Fruit fly (Drosophila melanogaster) whole organism, embryonic: ENCODE data around the gene nmo.

ENCODE experiments used
- ATbp ChIP-seq: fragments of 200-800 bp; sonication (Bioruptor generic); optimal IDR thresholded peaks from 2 replicates; lab custom pipeline; 2017; ENCODE audit warnings: missing biosample characterization, mild to moderate bottlenecking, missing genetic modification characterization, missing genetic modification reagents
- Abd-B ChIP-seq: fragments of 200-800 bp; sonication (Bioruptor generic); optimal IDR thresholded peaks from 2 replicates; lab custom pipeline; 2018; ENCODE audit warnings: missing biosample characterization, mild to moderate bottlenecking, missing genetic modification characterization, moderate library complexity
- Blimp-1 ChIP-seq: fragments of 200-800 bp; sonication (Bioruptor generic); optimal IDR thresholded peaks from 3 replicates; lab custom pipeline; 2018; ENCODE audit warnings: missing biosample characterization, missing genetic modification characterization, mild to moderate bottlenecking, moderate library complexity, missing genetic modification reagents
- CG11560 ChIP-seq: fragments of 200-800 bp; sonication (Bioruptor generic); IDR thresholded peaks from 3 replicates; pipeline ENCODE4 v1.3.6; 2022; ENCODE audit warnings: missing biosample characterization, missing genetic modification characterization
- CG11723 ChIP-seq: fragments of 200-800 bp; sonication (Bioruptor generic); optimal IDR thresholded peaks from 2 replicates; lab custom pipeline; 2017; ENCODE audit warnings: missing biosample characterization, mild to moderate bottlenecking, missing genetic modification characterization
- CG15601 ChIP-seq: fragments of 200-800 bp; sonication (Bioruptor generic); optimal IDR thresholded peaks from 3 replicates; lab custom pipeline; 2019; ENCODE audit warnings: missing biosample characterization, mild to moderate bottlenecking, missing genetic modification characterization, moderate library complexity
- CG17361 ChIP-seq: fragments of 200-800 bp; sonication (Bioruptor generic); IDR thresholded peaks from 3 replicates; pipeline ENCODE4 v1.3.6; 2022; ENCODE audit warnings: missing biosample characterization, missing genetic modification characterization
- CG1792 ChIP-seq: fragments of 200-800 bp; sonication (Bioruptor generic); optimal IDR thresholded peaks from 2 replicates; lab custom pipeline; 2016; ENCODE audit warnings: missing biosample characterization, missing genetic modification characterization
- CG18619 ChIP-seq: fragments of 200-800 bp; sonication (Bioruptor generic); optimal IDR thresholded peaks from 3 replicates; lab custom pipeline; 2017; ENCODE audit warnings: missing biosample characterization, mild to moderate bottlenecking, missing genetic modification characterization
- CG2199 ChIP-seq: fragments of 200-800 bp; sonication (Bioruptor generic); IDR thresholded peaks from 3 replicates; pipeline ENCODE4 v1.3.6; 2022; ENCODE audit warnings: missing biosample characterization, missing genetic modification characterization
- CG2875 ChIP-seq: fragments of 200-800 bp; sonication (Bioruptor generic); optimal IDR thresholded peaks from 2 replicates; lab custom pipeline; 2017; ENCODE audit warnings: missing biosample characterization, mild to moderate bottlenecking, missing genetic modification characterization, missing genetic modification reagents
- CG31224 ChIP-seq: fragments of 200-800 bp; sonication (Bioruptor generic); IDR thresholded peaks from 2 replicates; pipeline ENCODE4 v1.3.6; 2022; ENCODE audit warnings: missing biosample characterization, missing genetic modification characterization
- CG31365 ChIP-seq: fragments of 200-800 bp; sonication (Bioruptor generic); optimal IDR thresholded peaks from 2 replicates; lab custom pipeline; 2018; ENCODE audit warnings: missing biosample characterization, mild to moderate bottlenecking, missing genetic modification characterization
- CG33557 ChIP-seq: fragments of 200-800 bp; sonication (Bioruptor generic); optimal IDR thresholded peaks from 2 replicates; lab custom pipeline; 2019; ENCODE audit warnings: missing biosample characterization, mild to moderate bottlenecking, missing genetic modification characterization, moderate library complexity
- CG42726 ChIP-seq: fragments of 200-800 bp; sonication (Bioruptor generic); IDR thresholded peaks from 2 replicates; pipeline ENCODE4 v1.3.6; 2022; ENCODE audit warnings: missing biosample characterization, missing genetic modification characterization; ENCODE audit not compliant: partially characterized antibody
- CG4730 ChIP-seq: fragments of 200-800 bp; sonication (Bioruptor generic); IDR thresholded peaks from 2 replicates; pipeline ENCODE4 v1.3.6; 2022; ENCODE audit warnings: missing biosample characterization, missing genetic modification characterization
- CG7786 ChIP-seq: fragments of 200-800 bp; sonication (Bioruptor generic); optimal IDR thresholded peaks from 2 replicates; lab custom pipeline; 2016; ENCODE audit warnings: missing biosample characterization, missing genetic modification characterization
- CG8765 ChIP-seq: fragments of 200-800 bp; sonication (Bioruptor generic); IDR thresholded peaks from 2 replicates; pipeline ENCODE4 v1.3.6; 2022; ENCODE audit warnings: missing biosample characterization, missing genetic modification characterization
- CG9609 ChIP-seq: fragments of 200-800 bp; sonication (Bioruptor generic); optimal IDR thresholded peaks from 3 replicates; lab custom pipeline; 2016; ENCODE audit warnings: missing biosample characterization, missing genetic modification characterization
- Dbx ChIP-seq: fragments of 200-800 bp; sonication (Bioruptor generic); IDR thresholded peaks from 3 replicates; pipeline ENCODE4 v1.3.6; 2022; ENCODE audit warnings: missing biosample characterization, missing genetic modification characterization
- Doc2 ChIP-seq: fragments of 200-800 bp; sonication (Bioruptor generic); IDR thresholded peaks from 2 replicates; pipeline ENCODE4 v1.3.6; 2022; ENCODE audit warnings: missing biosample characterization, missing genetic modification characterization
- Eip74EF ChIP-seq, 2 experiments: fragments of 200-800 bp in 1 of 2; fragments of >200 bp in 1 of 2; sonication (Bioruptor generic) in 1 of 2; optimal IDR thresholded peaks; 2 replicates each; lab custom pipeline; 2017 to 2019; ENCODE audit warnings: missing biosample characterization in 2 of 2, missing genetic modification characterization in 2 of 2, mild to moderate bottlenecking in 1 of 2, moderate library complexity in 1 of 2
- Fer1 ChIP-seq: fragments of 200-800 bp; sonication (Bioruptor generic); optimal IDR thresholded peaks from 2 replicates; lab custom pipeline; 2017; ENCODE audit warnings: missing biosample characterization, mild to moderate bottlenecking, missing genetic modification characterization
- Hmr ChIP-seq: fragments of 200-800 bp; sonication (Bioruptor generic); optimal IDR thresholded peaks from 3 replicates; lab custom pipeline; 2017; ENCODE audit warnings: mild to moderate bottlenecking, missing biosample characterization, missing genetic modification reagents, missing genetic modification characterization
- Oaz ChIP-seq: fragments of 200-800 bp; sonication (Bioruptor generic); IDR thresholded peaks from 2 replicates; pipeline ENCODE4 v1.3.6; 2022; ENCODE audit warnings: missing biosample characterization, missing genetic modification characterization
- Oli ChIP-seq: fragments of 200-800 bp; sonication (Bioruptor generic); optimal IDR thresholded peaks from 2 replicates; lab custom pipeline; 2018; ENCODE audit warnings: missing biosample characterization, mild to moderate bottlenecking, missing genetic modification characterization, moderate library complexity
- Optix ChIP-seq: fragments of 200-800 bp; sonication (Bioruptor generic); IDR thresholded peaks from 3 replicates; pipeline ENCODE4 v1.3.6; 2022; ENCODE audit warnings: missing biosample characterization, missing genetic modification characterization
- Pdp1 ChIP-seq, 2 experiments: fragments of 200-800 bp; sonication (Bioruptor generic); optimal IDR thresholded peaks; 3 replicates each; lab custom pipeline; 2016; ENCODE audit warnings: missing biosample characterization in 2 of 2, missing genetic modification characterization in 2 of 2, mild to moderate bottlenecking in 1 of 2, moderate library complexity in 1 of 2
- Ptx1 ChIP-seq: fragments of 200-800 bp; sonication (Bioruptor generic); IDR thresholded peaks from 2 replicates; pipeline ENCODE4 v1.3.6; 2022; ENCODE audit warnings: missing biosample characterization, missing genetic modification characterization
- Sox100B ChIP-seq: fragments of 200-800 bp; sonication (Bioruptor generic); optimal IDR thresholded peaks from 3 replicates; lab custom pipeline; 2018; ENCODE audit warnings: missing biosample characterization, mild to moderate bottlenecking, missing genetic modification characterization
- Sry-δ ChIP-seq: fragments of 200-800 bp; sonication (Bioruptor generic); optimal IDR thresholded peaks from 2 replicates; lab custom pipeline; 2016; ENCODE audit warnings: missing biosample characterization, missing genetic modification characterization
- Usf ChIP-seq: fragments of 200-800 bp; sonication (Bioruptor generic); optimal IDR thresholded peaks from 2 replicates; lab custom pipeline; 2017; ENCODE audit warnings: missing genotype, missing biosample characterization, missing genetic modification characterization
- al ChIP-seq: fragments of 200-800 bp; sonication (Bioruptor generic); IDR thresholded peaks from 2 replicates; pipeline ENCODE4 v1.3.6; 2022; ENCODE audit warnings: missing biosample characterization, missing genetic modification characterization
- ara ChIP-seq: fragments of 200-800 bp; sonication (Bioruptor generic); IDR thresholded peaks from 2 replicates; pipeline ENCODE4 v1.3.6; 2022; ENCODE audit warnings: missing biosample characterization, missing genetic modification characterization
- en ChIP-seq: fragments of 200-800 bp; sonication (Bioruptor generic); optimal IDR thresholded peaks from 2 replicates; lab custom pipeline; 2016; ENCODE audit warnings: missing biosample characterization, missing genetic modification characterization
- eve ChIP-seq, 2 experiments: fragments of >200 bp; optimal IDR thresholded peaks; 2 replicates each; lab custom pipeline; 2017; ENCODE audit warnings: missing biosample characterization in 2 of 2, missing genetic modification characterization in 2 of 2
- fu2 ChIP-seq: fragments of 200-800 bp; sonication (Bioruptor generic); optimal IDR thresholded peaks from 2 replicates; lab custom pipeline; 2016; ENCODE audit warnings: missing biosample characterization, missing genetic modification characterization
- gfzf ChIP-seq: fragments of 200-800 bp; sonication (Bioruptor generic); optimal IDR thresholded peaks from 2 replicates; lab custom pipeline; 2016; ENCODE audit warnings: missing biosample characterization, mild to moderate bottlenecking, missing genetic modification characterization, moderate library complexity
- ham ChIP-seq: fragments of 200-800 bp; sonication (Bioruptor generic); IDR thresholded peaks from 2 replicates; pipeline ENCODE4 v1.3.6; 2022; ENCODE audit warnings: missing biosample characterization, missing genetic modification characterization
- ken ChIP-seq: fragments of 200-800 bp; sonication (Bioruptor generic); IDR thresholded peaks from 3 replicates; pipeline ENCODE4 v1.3.6; 2022; ENCODE audit warnings: missing biosample characterization, missing genetic modification characterization
- lov ChIP-seq, 2 experiments: fragments of 200-800 bp in 1 of 2; fragments of >200 bp in 1 of 2; sonication (Bioruptor generic) in 1 of 2; IDR thresholded peaks in 1 of 2; optimal IDR thresholded peaks in 1 of 2; 2 replicates in 1 of 2; 3 replicates in 1 of 2; pipeline versions ENCODE4 v1.3.6 to Lab custom; 2017 to 2022; ENCODE audit warnings: missing biosample characterization in 1 of 2, missing genetic modification characterization in 1 of 2
- salm ChIP-seq: fragments of 200-800 bp; sonication (Bioruptor generic); optimal IDR thresholded peaks from 2 replicates; lab custom pipeline; 2018; ENCODE audit warnings: missing biosample characterization, mild to moderate bottlenecking, missing genetic modification characterization
- sens-2 ChIP-seq: fragments of 200-800 bp; sonication (Bioruptor generic); IDR thresholded peaks from 2 replicates; pipeline ENCODE4 v1.3.6; 2022; ENCODE audit warnings: missing biosample characterization, missing genetic modification characterization
- sob ChIP-seq: fragments of 200-800 bp; sonication (Bioruptor generic); IDR thresholded peaks from 2 replicates; pipeline ENCODE4 v1.3.6; 2022; ENCODE audit warnings: missing biosample characterization, missing genetic modification characterization
- stc ChIP-seq: fragments of 200-800 bp; sonication (Bioruptor generic); IDR thresholded peaks from 2 replicates; pipeline ENCODE4 v1.3.6; 2022; ENCODE audit warnings: missing biosample characterization, missing genetic modification characterization
- sug ChIP-seq: fragments of 200-800 bp; optimal IDR thresholded peaks from 2 replicates; lab custom pipeline; 2019; ENCODE audit warnings: missing biosample characterization, mild to moderate bottlenecking, missing genetic modification characterization, moderate library complexity
- trem ChIP-seq: fragments of 200-800 bp; optimal IDR thresholded peaks from 3 replicates; lab custom pipeline; 2019; ENCODE audit warnings: missing biosample characterization, mild to moderate bottlenecking, missing genetic modification characterization, moderate library complexity
- trh ChIP-seq: fragments of 200-800 bp; sonication (Bioruptor generic); optimal IDR thresholded peaks from 2 replicates; lab custom pipeline; 2016; ENCODE audit warnings: missing biosample characterization, missing genetic modification characterization
- ttk ChIP-seq: fragments of 200-800 bp; sonication (Bioruptor generic); IDR thresholded peaks from 2 replicates; pipeline ENCODE4 v2.1.2; 2022; ENCODE audit warnings: missing biosample characterization, missing genetic modification characterization
- zfh2 ChIP-seq: fragments of 200-800 bp; sonication (Bioruptor generic); optimal IDR thresholded peaks from 2 replicates; lab custom pipeline; 2016; ENCODE audit warnings: missing biosample characterization, missing genetic modification characterization

The nmo gene

DNA sequence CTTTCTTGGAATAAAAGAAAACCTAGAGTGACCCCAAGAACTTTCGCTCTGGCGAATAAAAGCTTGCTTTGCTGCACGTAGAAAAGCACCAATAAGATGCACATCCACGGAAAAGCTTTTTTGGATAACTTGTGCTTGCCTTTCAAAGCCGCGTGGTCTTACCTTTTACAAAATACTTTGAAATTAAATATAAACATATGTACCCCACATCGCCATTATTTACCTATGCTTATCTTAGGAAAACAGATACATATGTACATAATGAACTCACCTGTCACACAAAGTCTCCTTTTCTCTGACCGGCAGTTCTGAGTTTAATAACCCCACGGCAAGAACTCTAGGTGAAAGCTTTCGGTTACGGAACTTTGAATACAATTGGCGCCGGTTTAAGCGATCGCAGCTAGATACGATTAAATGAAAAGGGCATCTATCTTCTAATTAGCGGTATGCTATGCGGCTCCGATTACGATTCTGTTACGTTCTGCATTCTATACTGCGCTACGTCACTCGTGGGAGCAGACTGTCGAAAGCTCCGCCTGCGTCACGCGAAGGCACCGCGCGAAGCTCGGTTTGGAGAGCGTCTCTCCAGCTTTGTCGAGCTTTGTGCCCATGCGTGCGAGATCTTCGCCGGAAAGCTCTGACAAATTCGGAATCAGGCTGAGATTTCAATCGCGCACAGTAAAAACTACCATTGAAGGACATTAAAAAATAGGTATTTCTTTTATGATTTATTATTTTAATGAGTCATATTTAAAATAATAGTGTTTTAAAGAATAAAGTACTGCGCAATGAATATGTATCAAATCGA, 79.5 kb downstream of the nmo start, which contains the start of gene bip1 (continued):
- TF ChIP-seq CG15601 (tag; lab: Kevin White, UChicago): peak; percentile 83
- no peak for TF ChIP-seq Usf (GFP tag; lab: Kevin White, UChicago)
- no peak for TF ChIP-seq en (GFP tag; lab: Kevin White, UChicago)
- TF ChIP-seq CG17361 (GFP tag; lab: Robert Waterston, UW): no peak
- no peak for TF ChIP-seq CG8765
- no peak for TF ChIP-seq CG31224
- TF ChIP-seq Fer1: peak; percentile 17
- TF ChIP-seq zfh2 (GFP tag; lab: Kevin White, UChicago): no peak
- no peak for TF ChIP-seq Oaz
- no peak for TF ChIP-seq gfzf (GFP tag; lab: Kevin White, UChicago)
- peak; percentile 60 for TF ChIP-seq ATbp
- TF ChIP-seq CG7786 (GFP tag; lab: Kevin White, UChicago): no peak
- no peak for TF ChIP-seq CG11723
- no peak for TF ChIP-seq CG9609
- no peak for TF ChIP-seq Eip74EF (GFP tag; optimal IDR thresholded peaks at IDR 0.05; lab: Kevin White, UChicago)
- peak; percentile 56 for TF ChIP-seq CG2875 (GFP tag; lab: Kevin White, UChicago)
- TF ChIP-seq ara: no peak
- TF ChIP-seq Blimp-1 (GFP tag; lab: Kevin White, UChicago): peak; percentile 49
- no peak for TF ChIP-seq sob (GFP tag; lab: Robert Waterston, UW)
- no peak for TF ChIP-seq fu2
- no peak for TF ChIP-seq ken (GFP tag; lab: Robert Waterston, UW)
- no peak for TF ChIP-seq Doc2 (GFP tag; lab: Robert Waterston, UW)
- TF ChIP-seq Abd-B (GFP tag; lab: Kevin White, UChicago): no peak
- peak; percentile 41 for TF ChIP-seq sug (tag; lab: Kevin White, UChicago)
- no peak for TF ChIP-seq al (GFP tag; lab: Robert Waterston, UW)
- no peak for TF ChIP-seq lov (optimal IDR thresholded peaks at IDR 0.05; lab: Kevin White, UChicago)
- no peak for TF ChIP-seq lov (GFP tag; IDR thresholded peaks at IDR 0.05; lab: Robert Waterston, UW)
- TF ChIP-seq salm (tag; lab: Kevin White, UChicago): no peak
- TF ChIP-seq stc (GFP tag; lab: Robert Waterston, UW): no peak
- no peak for TF ChIP-seq trem
- no peak for TF ChIP-seq ham (GFP tag; lab: Robert Waterston, UW)
- TF ChIP-seq CG2199: no peak
- no peak for TF ChIP-seq Hmr
- TF ChIP-seq ttk (GFP tag; lab: Robert Waterston, UW): no peak
- TF ChIP-seq eve (GFP tag; optimal IDR thresholded peaks at IDR 0.05; lab: Kevin White, UChicago): peak in 1 of 2 experiments; percentile 76
- TF ChIP-seq Ptx1: no peak
- TF ChIP-seq CG18619 (GFP tag; lab: Kevin White, UChicago): no peak
- peak; percentile 29 for TF ChIP-seq Sox100B
- no peak for TF ChIP-seq Oli (tag; lab: Kevin White, UChicago)
- TF ChIP-seq CG11560 (tag; lab: Robert Waterston, UW): no peak
- no peak for TF ChIP-seq trh (GFP tag; lab: Kevin White, UChicago)
- TF ChIP-seq Sry-δ: no peak
- no peak for TF ChIP-seq Optix (GFP tag; lab: Robert Waterston, UW)
- TF ChIP-seq CG42726 (GFP tag; lab: Robert Waterston, UW): no peak
- TF ChIP-seq CG1792 (GFP tag; lab: Kevin White, UChicago): no peak
- TF ChIP-seq Pdp1 (GFP tag; optimal IDR thresholded peaks at IDR 0.05; lab: Kevin White, UChicago): peak in 1 of 2 experiments; percentile 57
- TF ChIP-seq Dbx: no peak
- no peak for TF ChIP-seq CG4730 (GFP tag; lab: Robert Waterston, UW)
- no peak for TF ChIP-seq CG31365 (tag; lab: Kevin White, UChicago)
- TF ChIP-seq CG33557 (GFP tag; lab: Kevin White, UChicago): peak; percentile 71
- peak; percentile 40; the same call in 1 of the 2 replicates for TF ChIP-seq sens-2 (GFP tag; lab: Robert Waterston, UW)
